Worm (Caenorhabditis elegans): ENCODE results near the gene R08A2.5.

The R08A2.5 gene

DNA sequence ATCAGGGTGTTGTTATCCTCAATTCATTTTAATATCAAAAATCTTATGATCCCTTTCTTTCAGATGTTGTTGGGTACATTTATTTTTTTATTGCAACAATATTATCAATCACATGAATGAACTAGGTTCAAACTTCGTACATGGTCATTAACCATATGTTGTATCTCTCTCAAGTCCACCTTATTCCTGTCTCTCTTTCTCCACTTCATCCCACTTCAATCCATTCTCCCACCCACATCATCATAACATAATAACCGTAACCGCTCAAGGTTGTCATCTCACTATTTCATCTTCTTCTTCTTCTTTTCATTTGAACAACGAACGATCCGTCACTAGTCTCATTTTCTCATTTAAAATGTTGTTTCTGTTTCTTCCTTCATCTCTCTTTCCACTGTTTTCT, 13.0 kb downstream of the R08A2.5 start (continued):
- TF ChIP-seq ets-5 (GFP tag; IDR thresholded peaks at IDR 0.05) = no peak

DNA sequence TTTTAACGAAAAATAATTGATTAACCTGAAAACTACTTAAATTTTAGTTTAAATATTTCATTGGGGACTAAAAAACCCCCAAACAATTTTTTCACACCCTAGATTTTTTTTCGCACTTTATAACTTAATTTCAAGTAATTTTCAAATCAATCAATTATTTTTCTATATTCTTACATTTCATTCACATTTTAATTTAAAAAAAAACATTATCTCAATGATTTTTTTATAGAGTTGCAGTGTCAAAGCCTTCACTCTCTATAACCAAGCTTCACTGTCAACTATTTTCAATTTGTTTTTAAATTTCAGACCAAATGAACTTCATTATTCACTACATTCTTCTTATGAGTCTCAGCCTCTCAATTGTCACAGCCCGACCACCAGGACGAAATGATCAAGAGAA, 14.2 kb downstream of the R08A2.5 start, which contains the start of gene Y50E8A.1:
Gene Y50E8A.1 (plus strand): TSS at position 301 of the 400 bp plus-strand sequence.
- TF ChIP-seq ztf-4 (tag; optimal IDR thresholded peaks at IDR 0.05) = no peak
- TF ChIP-seq lsy-2 (tag; optimal IDR thresholded peaks at IDR 0.05) = no peak
- TF ChIP-seq ets-5 (GFP tag; IDR thresholded peaks at IDR 0.05) = no peak
- no peak for TF ChIP-seq fkh-4 (tag; optimal IDR thresholded peaks at IDR 0.05; ENCODE audit: borderline replicate concordance)
- TF ChIP-seq pag-3 (tag; optimal IDR thresholded peaks at IDR 0.05; ENCODE audit: borderline replicate concordance, insufficient read depth) = no peak
- TF ChIP-seq F16B12.6 (tag; optimal IDR thresholded peaks at IDR 0.05) = no peak
- TF ChIP-seq lir-3 (tag; optimal IDR thresholded peaks at IDR 0.05; ENCODE audit: poor library complexity) = no peak
- no peak for TF ChIP-seq mab-9 (GFP tag; IDR thresholded peaks at IDR 0.05)
- TF ChIP-seq egl-13 (tag; optimal IDR thresholded peaks at IDR 0.05) = no peak
- no peak for TF ChIP-seq fkh-8 (tag; optimal IDR thresholded peaks at IDR 0.05)
- TF ChIP-seq zag-1 (tag; optimal IDR thresholded peaks at IDR 0.05) = no peak
- TF ChIP-seq isw-1 (GFP tag; IDR thresholded peaks at IDR 0.05) = no peak
- no peak for TF ChIP-seq nhr-71 (tag; optimal IDR thresholded peaks at IDR 0.05)
- TF ChIP-seq vab-15 (tag; optimal IDR thresholded peaks at IDR 0.05) = no peak
- TF ChIP-seq dsc-1 (tag; optimal IDR thresholded peaks at IDR 0.05) = no peak
- no peak for TF ChIP-seq lin-35 (GFP tag; optimal IDR thresholded peaks at IDR 0.05)
- no peak for TF ChIP-seq dpl-1 (GFP tag; optimal IDR thresholded peaks at IDR 0.05)
- no peak for TF ChIP-seq ceh-82 (tag; optimal IDR thresholded peaks at IDR 0.05)
- no peak for TF ChIP-seq efl-1 (optimal IDR thresholded peaks at IDR 0.05)
- TF ChIP-seq efl-1 (GFP tag; optimal IDR thresholded peaks at IDR 0.05 in 1 of 2) = no peak
- no peak for TF ChIP-seq zip-4 (GFP tag; optimal IDR thresholded peaks at IDR 0.05)

DNA sequence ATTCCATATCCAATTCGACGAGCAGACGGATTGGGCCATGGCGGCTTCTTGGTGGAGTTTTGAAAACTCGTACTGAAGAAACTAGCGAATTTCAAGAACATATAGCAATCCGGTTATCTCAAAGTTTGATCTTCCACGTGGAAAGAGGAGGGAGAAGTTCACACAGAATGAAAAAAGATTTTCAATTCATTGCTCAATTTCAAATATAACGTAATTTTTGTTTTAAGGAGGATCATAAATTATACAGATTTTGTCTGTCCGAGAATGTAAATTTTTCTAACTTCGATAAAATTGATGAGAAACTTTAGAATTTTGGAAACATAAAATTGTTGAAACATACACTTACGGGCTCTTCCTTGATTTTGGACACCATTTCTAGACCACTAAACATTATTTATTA, 16.3 kb downstream of the R08A2.5 start, which contains the start of gene Y50E8A.2:
Gene Y50E8A.2 (minus strand): TSS at position 101 of the 400 bp plus-strand sequence.
- TF ChIP-seq lin-35 (GFP tag; optimal IDR thresholded peaks at IDR 0.05) (no peak), efl-1 (optimal IDR thresholded peaks at IDR 0.05) (no peak), efl-1 (GFP tag; optimal IDR thresholded peaks at IDR 0.05 in 1 of 2) (peak in 1 of 2 experiments; percentile 35)

DNA sequence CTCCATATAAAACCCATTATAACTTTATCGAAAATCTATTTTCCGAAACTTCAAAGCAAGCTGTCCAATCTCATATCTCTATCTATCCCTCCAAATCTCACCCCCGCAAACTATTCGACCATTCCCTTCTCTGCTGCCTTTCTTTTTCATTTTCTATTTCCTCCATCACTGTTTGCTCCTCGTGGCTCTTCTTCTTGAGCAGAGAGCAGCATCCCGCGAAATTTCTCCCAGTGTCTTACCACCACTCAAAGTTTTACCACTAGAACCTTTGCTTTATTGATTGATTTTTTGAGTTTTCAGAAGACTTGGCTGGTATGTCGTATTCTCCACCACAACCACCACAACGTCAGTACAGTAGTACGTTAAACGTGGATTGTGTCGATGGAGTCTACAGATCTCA, 16.9 kb downstream of the R08A2.5 start, which contains the start of gene oig-3:
Gene oig-3 (plus strand): TSS at position 301 of the 400 bp plus-strand sequence.
- TF ChIP-seq irx-1 (tag; optimal IDR thresholded peaks at IDR 0.05) (no peak), nhr-47 (tag; optimal IDR thresholded peaks at IDR 0.05) (no peak), nhr-12 (tag; optimal IDR thresholded peaks at IDR 0.05) (no peak), aha-1 (tag; optimal IDR thresholded peaks at IDR 0.05) (no peak), ztf-11 (tag; optimal IDR thresholded peaks at IDR 0.05) (no peak), dpl-1 (GFP tag; optimal IDR thresholded peaks at IDR 0.05) (no peak), Y116A8C.19 (tag; optimal IDR thresholded peaks at IDR 0.05; ENCODE audit: borderline replicate concordance) (no peak), sup-37 (GFP tag; optimal IDR thresholded peaks at IDR 0.05) (no peak), nhr-90 (tag; optimal IDR thresholded peaks at IDR 0.05; ENCODE audit: poor library complexity) (no peak), ceh-90 (tag; optimal IDR thresholded peaks at IDR 0.05) (no peak), ceh-8 (GFP tag; optimal IDR thresholded peaks at IDR 0.05) (no peak), unc-98 (GFP tag; IDR thresholded peaks at IDR 0.05) (no peak), lin-14 (GFP tag; optimal IDR thresholded peaks at IDR 0.05) (no peak), unc-30 (tag; optimal IDR thresholded peaks at IDR 0.05) (no peak), grh-1 (GFP tag; IDR thresholded peaks at IDR 0.05) (no peak), mef-2 (tag; optimal IDR thresholded peaks at IDR 0.05) (no peak), lir-3 (tag; optimal IDR thresholded peaks at IDR 0.05; ENCODE audit: poor library complexity) (no peak), sox-4 (tag; optimal IDR thresholded peaks at IDR 0.05) (no peak), fkh-10 (GFP tag; optimal IDR thresholded peaks at IDR 0.05) (no peak), nhr-19 (GFP tag; conservative IDR thresholded peaks at IDR 0.05) (no peak)
